Worm (Caenorhabditis elegans): ENCODE data around the gene C07A4.2.

- TF ChIP-seq W03F9.2 (tag; optimal IDR thresholded peaks at IDR 0.05) = no peak
- no peak for TF ChIP-seq him-1 (tag; optimal IDR thresholded peaks at IDR 0.05)
Observed at ce11 chrX:10199202-10199601, 27.2 kb downstream of the C07A4.2 start.
